Worm (Caenorhabditis elegans): Measurements from ENCODE around the gene irld-1.

ce11 chrV:4361505-4361904, 24.9 kb downstream of the irld-1 start, which contains the start of gene F32D1.3:
- TF ChIP-seq fos-1 (tag; optimal IDR thresholded peaks at IDR 0.05) (no peak), unc-39 (tag; optimal IDR thresholded peaks at IDR 0.05) (no peak), jun-1 (tag; optimal IDR thresholded peaks at IDR 0.05) (no peak), fkh-10 (GFP tag; optimal IDR thresholded peaks at IDR 0.05) (no peak)

Measured in whole organism, L3 larva.